Worm (Caenorhabditis elegans) whole organism, midembryonic: ENCODE measurements around the gene spe-10.

ENCODE experiments used
- T22C8.4 ChIP-seq: fragments of 200-800 bp; sonication (Bioruptor generic); IDR thresholded peaks from 2 replicates; pipeline ENCODE4 v1.3.6; 2022; ENCODE audit warnings: missing genetic modification characterization, missing compliant biosample characterization
- cog-1 ChIP-seq: sonication (generic microtip); optimal IDR thresholded peaks from 2 replicates; lab custom pipeline; 2016; ENCODE audit warnings: missing genetic modification characterization, missing compliant biosample characterization
- flt-1 ChIP-seq: fragments of 200-800 bp; sonication (Bioruptor generic); IDR thresholded peaks from 2 replicates; pipeline ENCODE4 v1.3.6; 2022; ENCODE audit warnings: missing genetic modification characterization, missing compliant biosample characterization
- klf-2 ChIP-seq: fragments of 200-800 bp; sonication (Bioruptor generic); conservative IDR thresholded peaks from 2 replicates; pipeline ENCODE4 v1.3.6; 2022; ENCODE audit warnings: missing genetic modification reagents, missing genetic modification characterization, missing compliant biosample characterization
- med-1 ChIP-seq: sonication (generic microtip); optimal IDR thresholded peaks from 2 replicates; lab custom pipeline; 2017; ENCODE audit warnings: missing genetic modification characterization, mild to moderate bottlenecking, missing compliant biosample characterization, antibody characterized with exemption, missing genetic modification reagents; ENCODE audit not compliant: insufficient read depth
- ref-1 ChIP-seq: fragments of 200-800 bp; sonication (Bioruptor generic); conservative IDR thresholded peaks from 2 replicates; pipeline ENCODE4 v1.3.6; 2022; ENCODE audit warnings: missing genetic modification reagents, missing genetic modification characterization, missing compliant biosample characterization
- tab-1 ChIP-seq: fragments of 200-800 bp; sonication (Bioruptor generic); IDR thresholded peaks from 2 replicates; pipeline ENCODE4 v1.3.6; 2022; ENCODE audit warnings: missing genetic modification characterization, missing compliant biosample characterization
- ztf-23 ChIP-seq: fragments of 200-800 bp; sonication (Bioruptor generic); IDR thresholded peaks from 2 replicates; pipeline ENCODE4 v1.3.6; 2022; ENCODE audit warnings: missing genetic modification reagents, missing genetic modification characterization, missing compliant biosample characterization
- ztf-29 ChIP-seq: fragments of 200-800 bp; sonication (Bioruptor generic); IDR thresholded peaks from 2 replicates; pipeline ENCODE4 v1.3.6; 2022; ENCODE audit warnings: missing genetic modification reagents, missing genetic modification characterization, missing compliant biosample characterization

DNA sequence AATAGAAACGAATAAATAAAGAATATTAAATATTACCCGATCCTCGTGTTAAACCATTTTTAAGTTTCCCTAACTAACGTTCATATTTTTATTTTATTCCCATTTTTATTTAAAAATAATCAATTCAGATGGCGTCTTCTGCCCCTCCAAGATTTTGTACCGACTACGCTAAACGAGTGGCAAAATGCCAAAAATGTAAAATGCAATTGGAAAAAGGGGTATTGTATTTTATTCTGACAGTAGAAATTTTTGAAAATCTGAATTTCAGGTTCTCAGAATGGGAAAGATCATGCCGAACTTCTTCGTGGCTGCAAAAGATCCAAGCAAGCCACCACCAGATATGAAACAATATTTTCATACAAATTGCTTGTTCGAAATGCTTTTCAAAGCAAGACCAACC lies 41.1 kb upstream of the spe-10 start, which contains the start of gene K07C5.3:
- TF ChIP-seq flt-1 (GFP tag; lab: Robert Waterston, UW) (no peak), klf-2 (GFP tag; lab: Robert Waterston, UW) (no peak), cog-1 (no peak), med-1 (no peak), ztf-29 (GFP tag; lab: Robert Waterston, UW) (no peak), ref-1 (GFP tag; lab: Robert Waterston, UW) (no peak), ztf-23 (GFP tag; lab: Robert Waterston, UW) (no peak), T22C8.4 (no peak), tab-1 (GFP tag; lab: Robert Waterston, UW) (no peak)
